Fruit fly (Drosophila melanogaster) whole organism, embryonic: ENCODE results near the gene GlyRS.

Experiments
- CG10959 ChIP-seq: fragments of 200-800 bp; sonication (Bioruptor generic); IDR thresholded peaks from 2 replicates; pipeline ENCODE4 v1.3.6; 2022; ENCODE audit warnings: missing biosample characterization, missing genetic modification characterization
- CG11398 ChIP-seq: fragments of 200-800 bp; sonication (Bioruptor generic); optimal IDR thresholded peaks from 2 replicates; lab custom pipeline; 2016; ENCODE audit warnings: missing biosample characterization, missing genetic modification characterization
- CG11696 ChIP-seq: fragments of 200-800 bp; sonication (Bioruptor generic); IDR thresholded peaks from 2 replicates; pipeline ENCODE4 v1.3.6; 2022; ENCODE audit warnings: missing biosample characterization, missing genetic modification characterization
- CG12236 ChIP-seq: fragments of 200-800 bp; sonication (Bioruptor generic); optimal IDR thresholded peaks from 2 replicates; lab custom pipeline; 2016; ENCODE audit warnings: missing biosample characterization, missing genetic modification characterization
- CG15073 ChIP-seq: fragments of 200-800 bp; sonication (Bioruptor generic); optimal IDR thresholded peaks from 2 replicates; lab custom pipeline; 2016; ENCODE audit warnings: missing biosample characterization, missing genetic modification characterization
- CG16779 ChIP-seq: fragments of 200-800 bp; sonication (Bioruptor generic); IDR thresholded peaks from 2 replicates; pipeline ENCODE4 v1.3.6; 2022; ENCODE audit warnings: missing biosample characterization, missing genetic modification characterization
- CG16863 ChIP-seq: fragments of 200-800 bp; sonication (Bioruptor generic); optimal IDR thresholded peaks from 3 replicates; lab custom pipeline; 2016; ENCODE audit warnings: missing biosample characterization, missing genetic modification characterization
- CG17568 ChIP-seq: fragments of 200-800 bp; sonication (Bioruptor generic); optimal IDR thresholded peaks from 2 replicates; lab custom pipeline; 2018; ENCODE audit warnings: missing biosample characterization, mild to moderate bottlenecking, missing genetic modification characterization, moderate library complexity
- CG17912 ChIP-seq: fragments of 200-800 bp; sonication (Bioruptor generic); optimal IDR thresholded peaks from 2 replicates; lab custom pipeline; 2018; ENCODE audit warnings: missing biosample characterization, mild to moderate bottlenecking, missing genetic modification characterization
- CG2199 ChIP-seq: fragments of 200-800 bp; sonication (Bioruptor generic); IDR thresholded peaks from 3 replicates; pipeline ENCODE4 v1.3.6; 2022; ENCODE audit warnings: missing biosample characterization, missing genetic modification characterization
- CG5180 ChIP-seq: fragments of 200-800 bp; sonication (Bioruptor generic); optimal IDR thresholded peaks from 3 replicates; lab custom pipeline; 2017; ENCODE audit warnings: missing biosample characterization, missing genetic modification characterization, mild to moderate bottlenecking, moderate library complexity, missing genetic modification reagents
- CG6254 ChIP-seq: fragments of 200-800 bp; sonication (Bioruptor generic); optimal IDR thresholded peaks from 3 replicates; lab custom pipeline; 2017; ENCODE audit warnings: mild to moderate bottlenecking, missing biosample characterization, missing genetic modification reagents, missing genetic modification characterization
- CG6854 ChIP-seq: fragments of 200-800 bp; sonication (Bioruptor generic); optimal IDR thresholded peaks from 3 replicates; lab custom pipeline; 2017; ENCODE audit warnings: missing biosample characterization, mild to moderate bottlenecking, missing genetic modification characterization
- CG7839 ChIP-seq: fragments of 200-800 bp; sonication (Bioruptor generic); optimal IDR thresholded peaks from 3 replicates; lab custom pipeline; 2018; ENCODE audit warnings: missing biosample characterization, mild to moderate bottlenecking, missing genetic modification characterization, moderate library complexity
- CG8089 ChIP-seq: fragments of 200-800 bp; sonication (Bioruptor generic); optimal IDR thresholded peaks from 3 replicates; lab custom pipeline; 2016; ENCODE audit warnings: missing biosample characterization, missing genetic modification characterization
- CG8388 ChIP-seq: fragments of 200-800 bp; sonication (Bioruptor generic); optimal IDR thresholded peaks from 2 replicates; lab custom pipeline; 2019; ENCODE audit warnings: missing biosample characterization, mild to moderate bottlenecking, missing genetic modification characterization, moderate library complexity
- CG8944 ChIP-seq: fragments of 200-800 bp; sonication (Bioruptor generic); optimal IDR thresholded peaks from 3 replicates; lab custom pipeline; 2016; ENCODE audit warnings: missing biosample characterization, missing genetic modification characterization
- CG9876 ChIP-seq: fragments of 200-800 bp; sonication (Bioruptor generic); optimal IDR thresholded peaks from 2 replicates; lab custom pipeline; 2016; ENCODE audit warnings: missing biosample characterization, missing genetic modification characterization
- CG9932 ChIP-seq: fragments of 200-800 bp; sonication (Bioruptor generic); IDR thresholded peaks from 2 replicates; pipeline ENCODE4 v1.3.6; 2022; ENCODE audit warnings: missing biosample characterization, missing genetic modification characterization
- Dip3 ChIP-seq: fragments of 200-800 bp; sonication (Bioruptor generic); optimal IDR thresholded peaks from 3 replicates; lab custom pipeline; 2016; ENCODE audit warnings: missing biosample characterization, missing genetic modification characterization
- E2f2 ChIP-seq: fragments of 200-800 bp; sonication (Bioruptor generic); IDR thresholded peaks from 2 replicates; pipeline ENCODE4 v1.3.6; 2022; ENCODE audit warnings: missing biosample characterization, missing genetic modification characterization
- Hr3 ChIP-seq: fragments of 200-800 bp; sonication (Bioruptor generic); optimal IDR thresholded peaks from 3 replicates; lab custom pipeline; 2016; ENCODE audit warnings: missing biosample characterization, missing genetic modification characterization
- Lpt ChIP-seq: fragments of >200 bp; optimal IDR thresholded peaks from 2 replicates; lab custom pipeline; 2018; ENCODE audit warnings: missing biosample characterization, missing genetic modification characterization
- Mrtf ChIP-seq: fragments of 200-800 bp; sonication (Bioruptor generic); IDR thresholded peaks from 3 replicates; pipeline ENCODE4 v1.3.6; 2022; ENCODE audit warnings: missing biosample characterization, missing genetic modification characterization
- Opbp ChIP-seq: fragments of 200-800 bp; sonication (Bioruptor generic); IDR thresholded peaks from 3 replicates; pipeline ENCODE4 v1.3.6; 2022; ENCODE audit warnings: missing biosample characterization, missing genetic modification characterization; ENCODE audit not compliant: partially characterized antibody
- Poxn ChIP-seq: fragments of 200-800 bp; sonication (Bioruptor generic); IDR thresholded peaks from 2 replicates; pipeline ENCODE4 v1.3.6; 2022; ENCODE audit warnings: missing biosample characterization, missing genetic modification characterization
- Sry-δ ChIP-seq: fragments of 200-800 bp; sonication (Bioruptor generic); optimal IDR thresholded peaks from 2 replicates; lab custom pipeline; 2016; ENCODE audit warnings: missing biosample characterization, missing genetic modification characterization
- Trl ChIP-seq, 3 experiments: fragments of >200 bp in 2 of 3; fragments of 200-800 bp in 1 of 3; sonication (Bioruptor generic) in 1 of 3; optimal IDR thresholded peaks; 2 replicates in 1 of 3; 3 replicates in 2 of 3; lab custom pipeline; 2016 to 2017; ENCODE audit warnings: missing biosample characterization in 1 of 3, missing genetic modification characterization in 1 of 3
- amos ChIP-seq: fragments of 200-800 bp; sonication (Bioruptor generic); IDR thresholded peaks from 2 replicates; pipeline ENCODE4 v1.3.6; 2022; ENCODE audit warnings: missing biosample characterization, missing genetic modification characterization; ENCODE audit not compliant: partially characterized antibody
- ap ChIP-seq: fragments of 200-800 bp; sonication (Bioruptor generic); IDR thresholded peaks from 2 replicates; pipeline ENCODE4 v1.3.6; 2022; ENCODE audit warnings: missing biosample characterization, missing genetic modification characterization
- bbx ChIP-seq: fragments of 200-800 bp; sonication (Bioruptor generic); IDR thresholded peaks from 2 replicates; pipeline ENCODE4 v1.3.6; 2022; ENCODE audit warnings: missing biosample characterization, missing genetic modification characterization; ENCODE audit not compliant: partially characterized antibody
- cas ChIP-seq: fragments of 200-800 bp; sonication (Bioruptor generic); IDR thresholded peaks from 2 replicates; pipeline ENCODE4 v1.3.6; 2022; ENCODE audit warnings: missing biosample characterization, missing genetic modification characterization
- croc ChIP-seq: fragments of 200-800 bp; sonication (Bioruptor generic); conservative IDR thresholded peaks from 3 replicates; pipeline ENCODE4 v1.3.6; 2022; ENCODE audit warnings: missing biosample characterization, missing genetic modification characterization
- jing ChIP-seq: fragments of 200-800 bp; sonication (Bioruptor generic); optimal IDR thresholded peaks from 2 replicates; lab custom pipeline; 2018; ENCODE audit warnings: missing biosample characterization, mild to moderate bottlenecking, missing genetic modification characterization
- jumu ChIP-seq: fragments of 200-800 bp; sonication (Bioruptor generic); optimal IDR thresholded peaks from 3 replicates; lab custom pipeline; 2016; ENCODE audit warnings: missing biosample characterization, missing genetic modification characterization
- kah ChIP-seq: fragments of 200-800 bp; sonication (Bioruptor generic); optimal IDR thresholded peaks from 2 replicates; lab custom pipeline; 2018; ENCODE audit warnings: missing biosample characterization, mild to moderate bottlenecking, missing genetic modification characterization
- kay ChIP-seq: fragments of 200-800 bp; sonication (Bioruptor generic); optimal IDR thresholded peaks from 2 replicates; lab custom pipeline; 2016; ENCODE audit warnings: missing biosample characterization, missing genetic modification characterization
- luna ChIP-seq: fragments of 200-800 bp; sonication (Bioruptor generic); optimal IDR thresholded peaks from 2 replicates; lab custom pipeline; 2016; ENCODE audit warnings: missing biosample characterization, missing genetic modification characterization
- pho ChIP-seq: fragments of 200-800 bp; sonication (Bioruptor generic); optimal IDR thresholded peaks from 2 replicates; lab custom pipeline; 2016; ENCODE audit warnings: missing biosample characterization, missing genetic modification characterization
- prd ChIP-seq, 3 experiments: fragments of >200 bp in 2 of 3; fragments of 200-800 bp in 1 of 3; sonication (Bioruptor generic) in 1 of 3; optimal IDR thresholded peaks in 2 of 3; IDR thresholded peaks in 1 of 3; 2 replicates in 2 of 3; 3 replicates in 1 of 3; pipeline versions ENCODE4 v1.3.6 to Lab custom; 2017 to 2022; ENCODE audit warnings: missing biosample characterization in 1 of 3, missing genetic modification characterization in 1 of 3
- repo ChIP-seq: fragments of 200-800 bp; sonication (Bioruptor generic); optimal IDR thresholded peaks from 2 replicates; lab custom pipeline; 2016; ENCODE audit warnings: missing biosample characterization, missing genetic modification characterization
- row ChIP-seq: fragments of 200-800 bp; sonication (Bioruptor generic); IDR thresholded peaks from 3 replicates; pipeline ENCODE4 v1.3.6; 2022; ENCODE audit warnings: missing biosample characterization, missing genetic modification characterization
- run ChIP-seq: fragments of 200-800 bp; sonication (Bioruptor generic); optimal IDR thresholded peaks from 3 replicates; lab custom pipeline; 2018; ENCODE audit warnings: missing biosample characterization, mild to moderate bottlenecking, missing genetic modification characterization
- sisA ChIP-seq: fragments of 200-800 bp; sonication (Bioruptor generic); IDR thresholded peaks from 2 replicates; pipeline ENCODE4 v1.3.6; 2022; ENCODE audit warnings: missing biosample characterization, missing genetic modification characterization
- ssp ChIP-seq: fragments of 200-800 bp; sonication (Bioruptor generic); IDR thresholded peaks from 2 replicates; pipeline ENCODE4 v1.3.6; 2022; ENCODE audit warnings: missing biosample characterization, missing genetic modification characterization
- stc ChIP-seq: fragments of 200-800 bp; sonication (Bioruptor generic); IDR thresholded peaks from 2 replicates; pipeline ENCODE4 v1.3.6; 2022; ENCODE audit warnings: missing biosample characterization, missing genetic modification characterization
- wek ChIP-seq: fragments of 200-800 bp; sonication (Bioruptor generic); optimal IDR thresholded peaks from 3 replicates; lab custom pipeline; 2018; ENCODE audit warnings: missing biosample characterization, mild to moderate bottlenecking, missing genetic modification characterization, moderate library complexity
- yki ChIP-seq: fragments of >200 bp; optimal IDR thresholded peaks from 3 replicates; lab custom pipeline; 2018
- zf30C ChIP-seq: fragments of 200-800 bp; sonication (Bioruptor generic); optimal IDR thresholded peaks from 3 replicates; lab custom pipeline; 2018; ENCODE audit warnings: missing biosample characterization, mild to moderate bottlenecking, missing genetic modification characterization
- zfh2 ChIP-seq: fragments of 200-800 bp; sonication (Bioruptor generic); optimal IDR thresholded peaks from 2 replicates; lab custom pipeline; 2016; ENCODE audit warnings: missing biosample characterization, missing genetic modification characterization

Gene GlyRS

DNA sequence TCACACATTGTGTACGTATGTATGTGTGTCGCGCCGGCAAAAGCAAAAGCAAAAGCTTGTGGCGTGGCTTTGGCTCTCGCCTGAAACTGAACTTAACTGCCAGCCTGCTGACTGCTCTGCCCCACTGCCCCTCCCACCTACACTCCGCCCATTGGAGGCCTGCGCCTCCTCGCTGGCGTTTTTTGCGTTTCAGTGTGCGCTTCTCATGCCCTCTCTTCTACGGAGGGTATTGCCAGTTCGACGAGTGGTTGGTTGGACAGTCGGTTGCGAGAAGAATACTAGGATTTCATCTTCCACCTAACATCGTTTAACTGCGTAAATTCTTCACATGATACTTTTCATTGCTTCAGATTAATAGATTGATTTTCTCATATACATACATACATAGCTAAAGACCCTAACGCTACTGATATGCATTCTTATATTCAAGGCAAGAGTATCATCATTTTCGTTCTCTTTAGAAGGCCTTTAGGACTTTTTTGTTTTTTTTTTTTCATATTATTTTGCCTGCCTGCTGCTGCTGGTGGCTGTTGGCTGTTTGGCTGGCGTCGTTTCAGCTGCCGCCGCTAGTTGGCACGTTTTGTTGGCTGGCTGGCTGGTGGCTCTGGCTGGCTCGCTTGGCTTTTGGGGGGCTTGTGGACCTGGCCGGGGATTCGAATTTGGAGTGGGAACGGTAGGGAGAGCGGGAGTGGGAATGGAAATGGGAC is 10.1 kb downstream of the GlyRS start (continued):
- TF ChIP-seq CG6854 (GFP tag; lab: Kevin White, UChicago) (peak; percentile 76), row (GFP tag; lab: Robert Waterston, UW) (peak; percentile 90), sisA (peak; percentile 61), CG5180 (peak; percentile 50), Lpt (GFP tag; lab: Kevin White, UChicago) (no peak), CG9932 (GFP tag; lab: Robert Waterston, UW) (peak; percentile 60), prd (optimal IDR thresholded peaks at IDR 0.05; lab: Kevin White, UChicago) (no peak), prd (GFP tag; IDR thresholded peaks at IDR 0.05; lab: Robert Waterston, UW) (peak; percentile 72; the same call in 2 of the 3 replicates), CG17568 (peak; percentile 29), E2f2 (peak; percentile 33), ap (GFP tag; lab: Robert Waterston, UW) (peak; percentile 28; the same call in 1 of the 2 replicates), pho (GFP tag; lab: Kevin White, UChicago) (peak; percentile 81), stc (GFP tag; lab: Robert Waterston, UW) (peak; percentile 60), CG11398 (peak; percentile 53), CG15073 (GFP tag; lab: Kevin White, UChicago) (no peak), CG9876 (GFP tag; lab: Kevin White, UChicago) (no peak), yki (lab: Kevin White, UChicago) (no peak), CG2199 (no peak), cas (GFP tag; lab: Robert Waterston, UW) (no peak), wek (GFP tag; lab: Kevin White, UChicago) (no peak), CG16779 (GFP tag; lab: Robert Waterston, UW) (0 out of 2 replicates have a peak, but pooled peaks have one; percentile 29), CG6254 (no peak), Mrtf (GFP tag; lab: Robert Waterston, UW) (0 out of 3 replicates have a peak, but pooled peaks have one; percentile 22), CG11696 (no peak), Opbp (no peak), CG7839 (tag; lab: Kevin White, UChicago) (peak; percentile 69), Dip3 (GFP tag; lab: Kevin White, UChicago) (peak; percentile 38), kay (GFP tag; lab: Kevin White, UChicago) (no peak), jumu (GFP tag; lab: Kevin White, UChicago) (peak; percentile 60), CG16863 (GFP tag; lab: Kevin White, UChicago) (peak; percentile 65), CG10959 (GFP tag; lab: Robert Waterston, UW) (no peak), Sry-δ (GFP tag; lab: Kevin White, UChicago) (peak; percentile 17), jing (peak; percentile 14), kah (GFP tag; lab: Kevin White, UChicago) (no peak), luna (GFP tag; lab: Kevin White, UChicago) (peak; percentile 32), repo (peak; percentile 5), zf30C (GFP tag; lab: Kevin White, UChicago) (no peak), Poxn (GFP tag; lab: Robert Waterston, UW) (no peak), bbx (no peak), amos (GFP tag; lab: Robert Waterston, UW) (no peak), Trl (optimal IDR thresholded peaks at IDR 0.05; lab: Kevin White, UChicago) (no peak), Trl (GFP tag; optimal IDR thresholded peaks at IDR 0.05; lab: Kevin White, UChicago) (peak; percentile 20), CG8089 (GFP tag; lab: Kevin White, UChicago) (peak; percentile 8), CG12236 (GFP tag; lab: Kevin White, UChicago) (peak; percentile 23), ssp (GFP tag; lab: Robert Waterston, UW) (peak; percentile 52), zfh2 (GFP tag; lab: Kevin White, UChicago) (peak; percentile 62), Hr3 (peak; percentile 31), CG17912 (no peak), CG8388 (GFP tag; lab: Kevin White, UChicago) (peak; percentile 27), run (no peak), croc (GFP tag; lab: Robert Waterston, UW) (peak; percentile 26; the same call in 2 of the 3 replicates), CG8944 (peak; percentile 49)
